Fruit fly (Drosophila melanogaster): ENCODE data around the gene CG14238.

DNA sequence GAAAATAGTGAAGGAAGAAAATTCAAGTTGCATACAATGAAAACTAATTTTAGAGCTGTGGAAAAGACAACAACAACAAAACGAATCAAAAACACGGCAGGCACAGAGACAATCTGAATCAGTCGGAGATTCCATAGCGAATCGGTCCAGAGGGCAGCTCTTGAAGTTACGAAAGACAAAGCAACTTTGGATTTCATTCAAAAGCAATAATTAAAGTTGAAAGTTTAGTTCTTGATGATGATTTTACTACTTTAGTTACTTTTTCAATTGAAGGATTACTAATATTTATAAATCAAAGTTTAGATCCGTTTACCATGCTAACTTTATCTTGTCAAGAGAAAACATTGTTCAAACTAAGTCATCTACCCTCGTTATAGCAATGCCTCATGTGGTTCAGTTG lies 14.7 kb upstream of the CG14238 start:
- TF ChIP-seq CG8478 (optimal IDR thresholded peaks at IDR 0.05) = no peak
- TF ChIP-seq CTCF (optimal IDR thresholded peaks at IDR 0.05) = no peak

Measured in S2 (cell line).